Worm (Caenorhabditis elegans): ENCODE results near the gene Y11D7A.5.
"Not testable (repeated sequence)": the region's sequence is repeated elsewhere in the genome, so short reads cannot be mapped to it uniquely, and the experiment has no call there.

- not testable (repeated sequence) for TF ChIP-seq elt-2 (tag; optimal IDR thresholded peaks at IDR 0.05); ceh-16 (tag; optimal IDR thresholded peaks at IDR 0.05); unc-62 (GFP tag; optimal IDR thresholded peaks at IDR 0.05); daf-12 (tag; optimal IDR thresholded peaks at IDR 0.05); unc-39 (tag; optimal IDR thresholded peaks at IDR 0.05); nhr-237 (tag; optimal IDR thresholded peaks at IDR 0.05)
These were observed 50.8 kb downstream of the Y11D7A.5 start, which contains the start of gene C46C2.7 for ce11 chrIV:9194524-9194923.
